Worm (Caenorhabditis elegans) whole organism, L1 larva: ENCODE results near the gene tab-1.

ENCODE experiments used
- C16A3.4 ChIP-seq: fragments of 150-350 bp; optimal IDR thresholded peaks from 2 replicates; lab custom pipeline; 2014; ENCODE audit warnings: missing biosample characterization, missing genetic modification characterization
- F16B12.6 ChIP-seq: fragments of 150-350 bp; optimal IDR thresholded peaks from 2 replicates; lab custom pipeline; 2014; ENCODE audit warnings: missing biosample characterization, missing genetic modification characterization
- Y116A8C.19 ChIP-seq: sonication (generic microtip); optimal IDR thresholded peaks from 2 replicates; lab custom pipeline; 2016; ENCODE audit warnings: missing compliant biosample characterization, missing genetic modification characterization, borderline replicate concordance
- alr-1 ChIP-seq: fragments of 200-800 bp; sonication (Bioruptor generic); optimal IDR thresholded peaks from 2 replicates; lab custom pipeline; 2018; ENCODE audit warnings: borderline replicate concordance, mild to moderate bottlenecking, missing genetic modification characterization, missing compliant biosample characterization
- aly-2 ChIP-seq: fragments of 150-350 bp; optimal IDR thresholded peaks from 2 replicates; lab custom pipeline; 2014; ENCODE audit warnings: missing biosample characterization, missing genetic modification characterization
- blmp-1 ChIP-seq: fragments of 150-350 bp; optimal IDR thresholded peaks from 2 replicates; lab custom pipeline; 2014; ENCODE audit warnings: missing biosample characterization, missing genetic modification characterization
- ceh-8 ChIP-seq: fragments of 200-800 bp; sonication (Bioruptor generic); optimal IDR thresholded peaks from 2 replicates; lab custom pipeline; 2018; ENCODE audit warnings: mild to moderate bottlenecking, missing genetic modification characterization, moderate library complexity, missing compliant biosample characterization
- ceh-88 ChIP-seq: fragments of 200-800 bp; sonication (Bioruptor generic); IDR thresholded peaks from 2 replicates; pipeline ENCODE4 v1.3.6; 2022; ENCODE audit warnings: missing genetic modification characterization, missing compliant biosample characterization
- ces-1 ChIP-seq: fragments of 150-350 bp; optimal IDR thresholded peaks from 2 replicates; lab custom pipeline; 2014; ENCODE audit warnings: missing biosample characterization, missing genetic modification reagents, missing genetic modification characterization
- dpl-1 ChIP-seq, 3 experiments: fragments of 150-350 bp in 2 of 3; sonication (generic microtip) in 1 of 3; optimal IDR thresholded peaks; 2 replicates each; lab custom pipeline; 2014 to 2017; ENCODE audit warnings: missing biosample characterization in 3 of 3, missing genetic modification characterization in 3 of 3, missing genetic modification reagents in 3 of 3
- dsc-1 ChIP-seq: sonication (generic microtip); optimal IDR thresholded peaks from 2 replicates; lab custom pipeline; 2016; ENCODE audit warnings: mild to moderate bottlenecking, missing genetic modification characterization, missing compliant biosample characterization
- efl-1 ChIP-seq, 4 experiments: fragments of 150-350 bp; optimal IDR thresholded peaks in 3 of 4; peaks in 1 of 4; 1 replicate in 1 of 4; 2 replicates in 3 of 4; lab custom pipeline; 2014; ENCODE audit warnings: missing biosample characterization in 2 of 4, missing genetic modification characterization in 2 of 4, missing genetic modification reagents in 2 of 4
- efl-3 ChIP-seq: fragments of 200-800 bp; sonication (Bioruptor generic); optimal IDR thresholded peaks from 2 replicates; lab custom pipeline; 2018; ENCODE audit warnings: mild to moderate bottlenecking, missing genetic modification characterization, missing compliant biosample characterization
- elt-2 ChIP-seq: sonication (generic microtip); optimal IDR thresholded peaks from 2 replicates; lab custom pipeline; 2016; ENCODE audit warnings: missing genetic modification characterization, mild to moderate bottlenecking, inconsistent platforms, missing compliant biosample characterization, missing genetic modification reagents
- elt-3 ChIP-seq, 6 experiments: fragments of 150-350 bp in 1 of 6; sonication (generic microtip); optimal IDR thresholded peaks; 2 replicates each; lab custom pipeline; 2017 to 2018; ENCODE audit warnings: missing biosample characterization in 6 of 6, missing genetic modification characterization in 6 of 6, inconsistent platforms in 1 of 6
- fkh-4 ChIP-seq: sonication (generic microtip); optimal IDR thresholded peaks from 2 replicates; lab custom pipeline; 2016; ENCODE audit warnings: missing compliant biosample characterization, missing genetic modification characterization, borderline replicate concordance
- grh-1 ChIP-seq: fragments of 200-800 bp; sonication (Bioruptor generic); IDR thresholded peaks from 2 replicates; pipeline ENCODE4 v1.3.6; 2022; ENCODE audit warnings: missing genetic modification reagents, missing genetic modification characterization, missing compliant biosample characterization
- hlh-17 ChIP-seq: fragments of 200-800 bp; sonication (Bioruptor generic); optimal IDR thresholded peaks from 2 replicates; lab custom pipeline; 2018; ENCODE audit warnings: missing genetic modification characterization, mild to moderate bottlenecking, missing compliant biosample characterization, moderate library complexity, borderline replicate concordance
- hlh-4 ChIP-seq: sonication (generic microtip); optimal IDR thresholded peaks from 2 replicates; lab custom pipeline; 2016; ENCODE audit warnings: mild to moderate bottlenecking, missing genetic modification characterization, missing compliant biosample characterization
- hpl-2 ChIP-seq: fragments of 150-350 bp; optimal IDR thresholded peaks from 2 replicates; lab custom pipeline; 2014; ENCODE audit warnings: missing biosample characterization, missing genetic modification reagents, missing genetic modification characterization
- irx-1 ChIP-seq: sonication (generic microtip); optimal IDR thresholded peaks from 2 replicates; lab custom pipeline; 2016; ENCODE audit warnings: missing genetic modification characterization, missing compliant biosample characterization
- jun-1 ChIP-seq: fragments of 150-350 bp; optimal IDR thresholded peaks from 2 replicates; lab custom pipeline; 2014; ENCODE audit warnings: missing biosample characterization, missing genetic modification reagents, missing genetic modification characterization
- lin-13 ChIP-seq: fragments of 150-350 bp; optimal IDR thresholded peaks from 2 replicates; lab custom pipeline; 2014; ENCODE audit warnings: missing biosample characterization, missing genetic modification reagents, missing genetic modification characterization
- lin-35 ChIP-seq, 2 experiments: fragments of 150-350 bp; optimal IDR thresholded peaks; 2 replicates each; lab custom pipeline; 2014; ENCODE audit warnings: missing biosample characterization in 2 of 2, missing genetic modification characterization in 2 of 2, missing genetic modification reagents in 2 of 2
- lin-39 ChIP-seq: fragments of 150-350 bp; optimal IDR thresholded peaks from 2 replicates; lab custom pipeline; 2014; ENCODE audit warnings: missing biosample characterization, missing genetic modification reagents, missing genetic modification characterization
- mep-1 ChIP-seq: fragments of 150-350 bp; optimal IDR thresholded peaks from 2 replicates; lab custom pipeline; 2014; ENCODE audit warnings: missing biosample characterization, missing genetic modification characterization
- nhr-12 ChIP-seq: sonication (generic microtip); optimal IDR thresholded peaks from 2 replicates; lab custom pipeline; 2017; ENCODE audit warnings: missing biosample characterization, missing genetic modification characterization
- nhr-19 ChIP-seq: fragments of 200-800 bp; sonication (Bioruptor generic); conservative IDR thresholded peaks from 2 replicates; pipeline ENCODE4 v1.3.6; 2022; ENCODE audit warnings: missing genetic modification characterization, missing compliant biosample characterization
- nhr-20 ChIP-seq: sonication (generic microtip); optimal IDR thresholded peaks from 2 replicates; lab custom pipeline; 2016; ENCODE audit warnings: mild to moderate bottlenecking, missing genetic modification characterization, missing compliant biosample characterization
- nhr-237 ChIP-seq: fragments of 150-350 bp; optimal IDR thresholded peaks from 2 replicates; lab custom pipeline; 2014; ENCODE audit warnings: missing biosample characterization, missing genetic modification characterization
- nhr-47 ChIP-seq: sonication (generic microtip); optimal IDR thresholded peaks from 2 replicates; lab custom pipeline; 2016; ENCODE audit warnings: mild to moderate bottlenecking, missing genetic modification characterization, moderate library complexity, missing compliant biosample characterization
- nhr-71 ChIP-seq: sonication (generic microtip); optimal IDR thresholded peaks from 2 replicates; lab custom pipeline; 2016; ENCODE audit warnings: mild to moderate bottlenecking, missing genetic modification characterization, moderate library complexity, missing compliant biosample characterization
- nhr-77 ChIP-seq: fragments of 150-350 bp; optimal IDR thresholded peaks from 2 replicates; lab custom pipeline; 2014; ENCODE audit warnings: missing biosample characterization, missing genetic modification characterization
- nhr-85 ChIP-seq: sonication (generic microtip); peaks from one replicate; lab custom pipeline; 2016; ENCODE audit warnings: missing genetic modification characterization, inconsistent platforms, missing compliant biosample characterization
- nhr-90 ChIP-seq: sonication (generic microtip); optimal IDR thresholded peaks from 2 replicates; lab custom pipeline; 2016; ENCODE audit warnings: mild to moderate bottlenecking, missing genetic modification characterization, missing compliant biosample characterization; ENCODE audit not compliant: poor library complexity
- pag-3 ChIP-seq: sonication (generic microtip); optimal IDR thresholded peaks from 2 replicates; lab custom pipeline; 2017; ENCODE audit warnings: missing genetic modification characterization, mild to moderate bottlenecking, missing compliant biosample characterization, antibody characterized with exemption, borderline replicate concordance; ENCODE audit not compliant: insufficient read depth
- pax-3 ChIP-seq: fragments of 200-800 bp; sonication (Bioruptor generic); optimal IDR thresholded peaks from 2 replicates; lab custom pipeline; 2018; ENCODE audit warnings: mild to moderate bottlenecking, missing genetic modification characterization, moderate library complexity, missing compliant biosample characterization
- rnt-1 ChIP-seq: sonication (generic microtip); optimal IDR thresholded peaks from 2 replicates; lab custom pipeline; 2016; ENCODE audit warnings: mild to moderate bottlenecking, missing genetic modification characterization, moderate library complexity, missing compliant biosample characterization
- skn-1 ChIP-seq: fragments of 150-350 bp; optimal IDR thresholded peaks from 2 replicates; lab custom pipeline; 2014; ENCODE audit warnings: missing biosample characterization, missing genetic modification characterization
- sox-4 ChIP-seq: sonication (generic microtip); optimal IDR thresholded peaks from 2 replicates; lab custom pipeline; 2016; ENCODE audit warnings: missing genetic modification characterization, missing compliant biosample characterization
- tbx-2 ChIP-seq: sonication (generic microtip); optimal IDR thresholded peaks from 2 replicates; lab custom pipeline; 2016; ENCODE audit warnings: missing genetic modification characterization, missing compliant biosample characterization
- unc-130 ChIP-seq: fragments of 150-350 bp; optimal IDR thresholded peaks from 2 replicates; lab custom pipeline; 2017; ENCODE audit warnings: missing biosample characterization, missing genetic modification characterization, inconsistent platforms
- unc-98 ChIP-seq: fragments of 200-800 bp; sonication (Bioruptor generic); IDR thresholded peaks from 2 replicates; pipeline ENCODE4 v1.3.6; 2022; ENCODE audit warnings: missing genetic modification characterization, missing compliant biosample characterization
- vab-15 ChIP-seq: sonication (generic microtip); optimal IDR thresholded peaks from 2 replicates; lab custom pipeline; 2017; ENCODE audit warnings: missing genotype, mild to moderate bottlenecking, missing genetic modification characterization, missing compliant biosample characterization
- zag-1 ChIP-seq: fragments of 150-350 bp; optimal IDR thresholded peaks from 2 replicates; lab custom pipeline; 2014; ENCODE audit warnings: missing biosample characterization, missing genetic modification characterization
- ztf-4 ChIP-seq: fragments of 150-350 bp; optimal IDR thresholded peaks from 2 replicates; lab custom pipeline; 2014; ENCODE audit warnings: missing biosample characterization, missing genetic modification characterization

Gene tab-1

ce11 chrII:6847917-6848379 is 44.8 kb downstream of the tab-1 start, which contains the start of gene tbc-6 (continued):
- peak in 1 of 3 experiments; percentile 21 for TF ChIP-seq dpl-1 (GFP tag; optimal IDR thresholded peaks at IDR 0.05; lab: Kevin White, UChicago)
- peak; percentile 57 for TF ChIP-seq nhr-90 (tag; lab: Kevin White, UChicago)
- TF ChIP-seq aly-2: peak; percentile 58
- TF ChIP-seq Y116A8C.19 (tag; lab: Kevin White, UChicago): no peak
- no peak for TF ChIP-seq pag-3 (tag; lab: Kevin White, UChicago)
- TF ChIP-seq dsc-1 (tag; lab: Kevin White, UChicago): peak; percentile 14
- TF ChIP-seq rnt-1 (tag; lab: Kevin White, UChicago): peak; percentile 36
- TF ChIP-seq nhr-47 (tag; lab: Kevin White, UChicago): peak; percentile 51
- TF ChIP-seq hlh-17 (GFP tag; lab: Kevin White, UChicago): no peak
- TF ChIP-seq nhr-20 (tag; lab: Kevin White, UChicago): peak; percentile 87
- TF ChIP-seq unc-130: peak; percentile 36
- TF ChIP-seq C16A3.4 (tag; lab: Kevin White, UChicago): peak; percentile 25
- TF ChIP-seq elt-2 (tag; lab: Kevin White, UChicago): peak; percentile 17
- TF ChIP-seq lin-13 (GFP tag; lab: Kevin White, UChicago): peak; percentile 36
- no peak for TF ChIP-seq nhr-12
- TF ChIP-seq blmp-1: peak; percentile 93
- peak; percentile 17 for TF ChIP-seq nhr-77
- peak; percentile 85 for TF ChIP-seq nhr-71 (tag; lab: Kevin White, UChicago)
- peak; percentile 71 for TF ChIP-seq tbx-2 (tag; lab: Kevin White, UChicago)
- TF ChIP-seq efl-1 (optimal IDR thresholded peaks at IDR 0.05; lab: Kevin White, UChicago): peak in 1 of 2 experiments; percentile 30
- peak in 1 of 2 experiments; percentile 88 for TF ChIP-seq efl-1 (GFP tag; optimal IDR thresholded peaks at IDR 0.05 in 1 of 2; lab: Kevin White, UChicago)
- no peak for TF ChIP-seq nhr-237 (tag; lab: Kevin White, UChicago)
- TF ChIP-seq lin-39 (tag; lab: Kevin White, UChicago): peak; percentile 45
- TF ChIP-seq elt-3 (tag; optimal IDR thresholded peaks at IDR 0.05; lab: Kevin White, UChicago): peak in 3 of 6 experiments; percentile 87 to 95 (median 89)
- peak; percentile 97 for TF ChIP-seq nhr-85 (tag; lab: Kevin White, UChicago)

ce11 chrII:6849308-6849707 is 46.2 kb downstream of the tab-1 start:
- TF ChIP-seq hpl-2 (GFP tag; lab: Kevin White, UChicago) (no peak), ceh-8 (GFP tag; lab: Kevin White, UChicago) (no peak), mep-1 (peak; percentile 3), nhr-12 (no peak), ces-1 (GFP tag; lab: Kevin White, UChicago) (no peak), hlh-4 (tag; lab: Kevin White, UChicago) (no peak), grh-1 (GFP tag; lab: Robert Waterston, UW) (peak; percentile 42; the same call in 1 of the 2 replicates), rnt-1 (tag; lab: Kevin White, UChicago) (peak; percentile 15), elt-2 (tag; lab: Kevin White, UChicago) (no peak), unc-130 (peak; percentile 78), ztf-4 (tag; lab: Kevin White, UChicago) (peak; percentile 60), jun-1 (tag; lab: Kevin White, UChicago) (no peak), nhr-20 (tag; lab: Kevin White, UChicago) (peak; percentile 79), skn-1 (tag; lab: Kevin White, UChicago) (no peak), irx-1 (tag; lab: Kevin White, UChicago) (no peak), sox-4 (tag; lab: Kevin White, UChicago) (no peak), dsc-1 (tag; lab: Kevin White, UChicago) (no peak), nhr-71 (tag; lab: Kevin White, UChicago) (peak; percentile 84), unc-98 (no peak), pax-3 (no peak), nhr-85 (tag; lab: Kevin White, UChicago) (peak; percentile 94), ceh-88 (GFP tag; lab: Robert Waterston, UW) (no peak), nhr-19 (peak; percentile 63), efl-3 (GFP tag; lab: Kevin White, UChicago) (no peak), lin-39 (tag; lab: Kevin White, UChicago) (no peak), lin-35 (GFP tag; optimal IDR thresholded peaks at IDR 0.05; lab: Kevin White, UChicago) (peak in 1 of 2 experiments; percentile 73), fkh-4 (tag; lab: Kevin White, UChicago) (no peak), elt-3 (tag; optimal IDR thresholded peaks at IDR 0.05; lab: Kevin White, UChicago) (peak in 3 of 6 experiments; percentile 7 to 93 (median 81)), blmp-1 (peak; percentile 86), F16B12.6 (tag; lab: Kevin White, UChicago) (no peak), vab-15 (tag; lab: Kevin White, UChicago) (peak; percentile 82), tbx-2 (tag; lab: Kevin White, UChicago) (peak; percentile 63), aly-2 (no peak), pag-3 (tag; lab: Kevin White, UChicago) (no peak), alr-1 (tag; lab: Kevin White, UChicago) (no peak), nhr-77 (no peak), zag-1 (tag; lab: Kevin White, UChicago) (no peak)
